Fruit fly (Drosophila melanogaster) whole organism, embryonic: ENCODE data around the gene CG9903.
A peak's percentile ranks its signal among the peaks of the same experiment; 100 is the strongest.

Experiments used
- Bgb ChIP-seq: fragments of 200-800 bp; sonication (Bioruptor generic); IDR thresholded peaks from 2 replicates; pipeline ENCODE4 v1.3.6; 2022; ENCODE audit warnings: missing biosample characterization, missing genetic modification characterization; ENCODE audit not compliant: partially characterized antibody
- Blimp-1 ChIP-seq: fragments of 200-800 bp; sonication (Bioruptor generic); optimal IDR thresholded peaks from 3 replicates; lab custom pipeline; 2018; ENCODE audit warnings: missing biosample characterization, missing genetic modification characterization, mild to moderate bottlenecking, moderate library complexity, missing genetic modification reagents
- CG10147 ChIP-seq: fragments of 200-800 bp; sonication (Bioruptor generic); optimal IDR thresholded peaks from 2 replicates; lab custom pipeline; 2019; ENCODE audit warnings: missing biosample characterization, mild to moderate bottlenecking, missing genetic modification characterization, moderate library complexity
- CG1024 ChIP-seq: fragments of 200-800 bp; sonication (Bioruptor generic); IDR thresholded peaks from 2 replicates; pipeline ENCODE4 v1.3.6; 2022; ENCODE audit warnings: missing biosample characterization, missing genetic modification characterization
- CG10274 ChIP-seq: fragments of 200-800 bp; sonication (Bioruptor generic); optimal IDR thresholded peaks from 3 replicates; lab custom pipeline; 2017; ENCODE audit warnings: missing biosample characterization, mild to moderate bottlenecking, missing genetic modification characterization
- CG11085 ChIP-seq: fragments of 200-800 bp; sonication (Bioruptor generic); IDR thresholded peaks from 2 replicates; pipeline ENCODE4 v1.3.6; 2022; ENCODE audit warnings: missing biosample characterization, missing genetic modification characterization
- CG13287 ChIP-seq: fragments of 200-800 bp; sonication (Bioruptor generic); IDR thresholded peaks from 2 replicates; pipeline ENCODE4 v1.3.6; 2022; ENCODE audit warnings: missing biosample characterization, missing genetic modification characterization; ENCODE audit not compliant: partially characterized antibody
- CG13424 ChIP-seq: fragments of 200-800 bp; sonication (Bioruptor generic); optimal IDR thresholded peaks from 2 replicates; lab custom pipeline; 2019; ENCODE audit warnings: missing biosample characterization, mild to moderate bottlenecking, missing genetic modification characterization, moderate library complexity
- CG1647 ChIP-seq: fragments of 200-800 bp; sonication (Bioruptor generic); optimal IDR thresholded peaks from 3 replicates; lab custom pipeline; 2016; ENCODE audit warnings: missing biosample characterization, missing genetic modification characterization
- CG17385 ChIP-seq: fragments of 200-800 bp; sonication (Bioruptor generic); optimal IDR thresholded peaks from 3 replicates; lab custom pipeline; 2018; ENCODE audit warnings: missing biosample characterization, mild to moderate bottlenecking, missing genetic modification characterization
- CG1832 ChIP-seq: fragments of 200-800 bp; sonication (Bioruptor generic); optimal IDR thresholded peaks from 2 replicates; lab custom pipeline; 2017; ENCODE audit warnings: missing biosample characterization, mild to moderate bottlenecking, missing genetic modification characterization, inconsistent platforms
- CG32772 ChIP-seq: fragments of 200-800 bp; sonication (Bioruptor generic); IDR thresholded peaks from 2 replicates; pipeline ENCODE4 v1.3.6; 2022; ENCODE audit warnings: missing biosample characterization, missing genetic modification characterization
- CG3995 ChIP-seq: fragments of 200-800 bp; sonication (Bioruptor generic); optimal IDR thresholded peaks from 3 replicates; lab custom pipeline; 2016; ENCODE audit warnings: missing biosample characterization, missing genetic modification characterization
- CG42726 ChIP-seq: fragments of 200-800 bp; sonication (Bioruptor generic); IDR thresholded peaks from 2 replicates; pipeline ENCODE4 v1.3.6; 2022; ENCODE audit warnings: missing biosample characterization, missing genetic modification characterization; ENCODE audit not compliant: partially characterized antibody
- CG4617 ChIP-seq: fragments of 200-800 bp; sonication (Bioruptor generic); optimal IDR thresholded peaks from 3 replicates; lab custom pipeline; 2016; ENCODE audit warnings: missing biosample characterization, missing genetic modification characterization, borderline replicate concordance
- CG8478 ChIP-seq: fragments of >200 bp; optimal IDR thresholded peaks from 2 replicates; lab custom pipeline; 2018
- CG9817 ChIP-seq: fragments of 200-800 bp; sonication (Bioruptor generic); optimal IDR thresholded peaks from 2 replicates; lab custom pipeline; 2018; ENCODE audit warnings: missing biosample characterization, mild to moderate bottlenecking, missing genetic modification characterization, moderate library complexity
- Dfd ChIP-seq, 2 experiments: fragments of >200 bp; optimal IDR thresholded peaks; 2 replicates each; lab custom pipeline; 2017; ENCODE audit warnings: missing biosample characterization in 2 of 2, missing genetic modification characterization in 2 of 2
- Dip3 ChIP-seq: fragments of 200-800 bp; sonication (Bioruptor generic); optimal IDR thresholded peaks from 3 replicates; lab custom pipeline; 2016; ENCODE audit warnings: missing biosample characterization, missing genetic modification characterization
- Doc3 ChIP-seq: fragments of 200-800 bp; sonication (Bioruptor generic); IDR thresholded peaks from 3 replicates; pipeline ENCODE4 v1.3.6; 2022; ENCODE audit warnings: missing biosample characterization, missing genetic modification characterization; ENCODE audit not compliant: partially characterized antibody
- E2f1 ChIP-seq: fragments of 200-800 bp; sonication (Bioruptor generic); IDR thresholded peaks from 2 replicates; pipeline ENCODE4 v1.3.6; 2022; ENCODE audit warnings: missing biosample characterization, missing genetic modification characterization
- GATAe ChIP-seq: fragments of 200-800 bp; sonication (Bioruptor generic); conservative IDR thresholded peaks from 2 replicates; pipeline ENCODE4 v1.3.6; 2022; ENCODE audit warnings: missing biosample characterization, missing genetic modification characterization
- HLH54F ChIP-seq: fragments of 200-800 bp; sonication (Bioruptor generic); optimal IDR thresholded peaks from 3 replicates; lab custom pipeline; 2016; ENCODE audit warnings: missing biosample characterization, missing genetic modification characterization
- Hr3 ChIP-seq: fragments of 200-800 bp; sonication (Bioruptor generic); optimal IDR thresholded peaks from 3 replicates; lab custom pipeline; 2016; ENCODE audit warnings: missing biosample characterization, missing genetic modification characterization
- Hr51 ChIP-seq, 2 experiments: fragments of 200-800 bp; sonication (Bioruptor generic); optimal IDR thresholded peaks; 2 replicates in 1 of 2; 3 replicates in 1 of 2; lab custom pipeline; 2016 to 2018; ENCODE audit warnings: missing biosample characterization in 2 of 2, missing genetic modification characterization in 2 of 2, mild to moderate bottlenecking in 1 of 2, moderate library complexity in 1 of 2
- Kr ChIP-seq: fragments of 200-800 bp; sonication (Bioruptor generic); optimal IDR thresholded peaks from 2 replicates; lab custom pipeline; 2017; ENCODE audit warnings: missing biosample characterization, mild to moderate bottlenecking, missing genetic modification characterization
- MTF-1 ChIP-seq: fragments of 200-800 bp; sonication (Bioruptor generic); optimal IDR thresholded peaks from 2 replicates; lab custom pipeline; 2018; ENCODE audit warnings: missing biosample characterization, mild to moderate bottlenecking, missing genetic modification characterization, borderline replicate concordance
- Xrp1 ChIP-seq: fragments of 200-800 bp; sonication (Bioruptor generic); IDR thresholded peaks from 2 replicates; pipeline ENCODE4 v1.3.6; 2022; ENCODE audit warnings: missing biosample characterization, missing genetic modification characterization
- abd-A ChIP-seq: fragments of 200-800 bp; sonication (Bioruptor generic); optimal IDR thresholded peaks from 3 replicates; lab custom pipeline; 2019; ENCODE audit warnings: missing biosample characterization, mild to moderate bottlenecking, missing genetic modification characterization, moderate library complexity
- ase ChIP-seq: fragments of 200-800 bp; sonication (Bioruptor generic); IDR thresholded peaks from 3 replicates; pipeline ENCODE4 v1.3.6; 2022; ENCODE audit warnings: missing biosample characterization, missing genetic modification characterization
- az2 ChIP-seq: fragments of 200-800 bp; sonication (Bioruptor generic); optimal IDR thresholded peaks from 3 replicates; lab custom pipeline; 2016; ENCODE audit warnings: missing biosample characterization, missing genetic modification characterization
- bbx ChIP-seq: fragments of 200-800 bp; sonication (Bioruptor generic); IDR thresholded peaks from 2 replicates; pipeline ENCODE4 v1.3.6; 2022; ENCODE audit warnings: missing biosample characterization, missing genetic modification characterization; ENCODE audit not compliant: partially characterized antibody
- bsh ChIP-seq, 2 experiments: fragments of 200-800 bp; sonication (Bioruptor generic); optimal IDR thresholded peaks; 2 replicates each; lab custom pipeline; 2017 to 2018; ENCODE audit warnings: mild to moderate bottlenecking in 2 of 2, missing biosample characterization in 2 of 2, missing genetic modification characterization in 2 of 2, moderate library complexity in 1 of 2
- cas ChIP-seq: fragments of 200-800 bp; sonication (Bioruptor generic); IDR thresholded peaks from 2 replicates; pipeline ENCODE4 v1.3.6; 2022; ENCODE audit warnings: missing biosample characterization, missing genetic modification characterization
- chif ChIP-seq, 2 experiments: fragments of 200-800 bp; sonication (Bioruptor generic); optimal IDR thresholded peaks; 3 replicates each; lab custom pipeline; 2016; ENCODE audit warnings: missing biosample characterization in 2 of 2, missing genetic modification characterization in 2 of 2
- corto ChIP-seq: fragments of 200-800 bp; sonication (Bioruptor generic); optimal IDR thresholded peaks from 2 replicates; lab custom pipeline; 2016; ENCODE audit warnings: missing biosample characterization, mild to moderate bottlenecking, missing genetic modification characterization, moderate library complexity
- emc ChIP-seq: fragments of 200-800 bp; sonication (Bioruptor generic); optimal IDR thresholded peaks from 2 replicates; lab custom pipeline; 2016; ENCODE audit warnings: missing biosample characterization, missing genetic modification characterization
- fd102C ChIP-seq: fragments of 200-800 bp; sonication (Bioruptor generic); optimal IDR thresholded peaks from 2 replicates; lab custom pipeline; 2018; ENCODE audit warnings: missing biosample characterization, mild to moderate bottlenecking, missing genetic modification characterization, moderate library complexity
- fu2 ChIP-seq: fragments of 200-800 bp; sonication (Bioruptor generic); optimal IDR thresholded peaks from 2 replicates; lab custom pipeline; 2016; ENCODE audit warnings: missing biosample characterization, missing genetic modification characterization
- gfzf ChIP-seq: fragments of 200-800 bp; sonication (Bioruptor generic); optimal IDR thresholded peaks from 2 replicates; lab custom pipeline; 2016; ENCODE audit warnings: missing biosample characterization, mild to moderate bottlenecking, missing genetic modification characterization, moderate library complexity
- jing ChIP-seq: fragments of 200-800 bp; sonication (Bioruptor generic); optimal IDR thresholded peaks from 2 replicates; lab custom pipeline; 2018; ENCODE audit warnings: missing biosample characterization, mild to moderate bottlenecking, missing genetic modification characterization
- kay ChIP-seq: fragments of 200-800 bp; sonication (Bioruptor generic); optimal IDR thresholded peaks from 2 replicates; lab custom pipeline; 2016; ENCODE audit warnings: missing biosample characterization, missing genetic modification characterization
- nerfin-1 ChIP-seq: fragments of 200-800 bp; sonication (Bioruptor generic); optimal IDR thresholded peaks from 3 replicates; lab custom pipeline; 2019; ENCODE audit warnings: missing biosample characterization, mild to moderate bottlenecking, missing genetic modification characterization, moderate library complexity
- oc ChIP-seq: fragments of 200-800 bp; sonication (Bioruptor generic); optimal IDR thresholded peaks from 2 replicates; lab custom pipeline; 2018; ENCODE audit warnings: missing biosample characterization, mild to moderate bottlenecking, missing genetic modification characterization, moderate library complexity
- odd ChIP-seq: fragments of 200-800 bp; sonication (Bioruptor generic); optimal IDR thresholded peaks from 2 replicates; lab custom pipeline; 2017; ENCODE audit warnings: missing biosample characterization, mild to moderate bottlenecking, missing genetic modification characterization
- pfk ChIP-seq: fragments of 200-800 bp; sonication (Bioruptor generic); optimal IDR thresholded peaks from 2 replicates; lab custom pipeline; 2018; ENCODE audit warnings: missing biosample characterization, mild to moderate bottlenecking, missing genetic modification characterization, moderate library complexity
- seq ChIP-seq: fragments of 200-800 bp; sonication (Bioruptor generic); IDR thresholded peaks from 2 replicates; pipeline ENCODE4 v1.3.6; 2022; ENCODE audit warnings: missing biosample characterization, missing genetic modification characterization
- unpg ChIP-seq: fragments of 200-800 bp; sonication (Bioruptor generic); optimal IDR thresholded peaks from 3 replicates; lab custom pipeline; 2018; ENCODE audit warnings: missing biosample characterization, mild to moderate bottlenecking, missing genetic modification characterization, moderate library complexity
- yki ChIP-seq: fragments of >200 bp; optimal IDR thresholded peaks from 3 replicates; lab custom pipeline; 2018
- zen2 ChIP-seq: fragments of 200-800 bp; sonication (Bioruptor generic); IDR thresholded peaks from 3 replicates; pipeline ENCODE4 v1.3.6; 2022; ENCODE audit warnings: missing biosample characterization, missing genetic modification characterization; ENCODE audit not compliant: partially characterized antibody

The CG9903 gene

DNA sequence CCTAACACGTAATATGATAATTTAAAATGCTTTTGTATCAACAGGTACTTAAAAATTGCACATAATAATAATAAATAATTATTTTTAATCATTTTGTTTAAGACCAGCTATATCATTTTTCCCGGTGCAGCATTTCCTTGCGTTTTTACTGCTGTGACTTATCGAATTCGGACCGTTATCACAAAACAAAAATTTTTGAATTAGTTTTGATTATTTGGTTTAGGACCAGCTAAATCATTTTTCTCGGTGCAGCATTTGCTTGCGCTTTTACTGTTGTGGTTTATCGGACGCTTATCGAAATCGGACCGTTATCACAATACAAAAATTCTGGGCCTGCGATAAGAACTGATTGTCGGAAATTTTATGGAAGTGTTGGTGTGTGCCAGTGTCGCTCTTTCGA lies 11.9 kb upstream of the CG9903 start (continued):
- peak; percentile 87 for TF ChIP-seq Xrp1 (GFP tag; lab: Robert Waterston, UW)
- no peak for TF ChIP-seq Doc3 (GFP tag; lab: Robert Waterston, UW)
- peak; percentile 81 for TF ChIP-seq Blimp-1
- peak; percentile 56; the same call in 1 of the 2 replicates for TF ChIP-seq CG11085 (GFP tag; lab: Robert Waterston, UW)
- TF ChIP-seq nerfin-1 (tag; lab: Kevin White, UChicago): peak; percentile 32
- TF ChIP-seq CG42726: no peak
- TF ChIP-seq CG10274 (GFP tag; lab: Kevin White, UChicago): peak; percentile 42
- TF ChIP-seq CG17385 (GFP tag; lab: Kevin White, UChicago): no peak
- peak; percentile 81 for TF ChIP-seq E2f1
- no peak for TF ChIP-seq pfk (GFP tag; lab: Kevin White, UChicago)
- TF ChIP-seq CG1024 (GFP tag; lab: Robert Waterston, UW): peak; percentile 50; the same call in 1 of the 2 replicates
- no peak for TF ChIP-seq corto
- peak; percentile 90 for TF ChIP-seq unpg (GFP tag; lab: Kevin White, UChicago)
- no peak for TF ChIP-seq emc
- peak; percentile 25 for TF ChIP-seq CG1647 (GFP tag; lab: Kevin White, UChicago)
- TF ChIP-seq yki (lab: Kevin White, UChicago): no peak
- TF ChIP-seq CG9817: peak; percentile 53
- peak; percentile 36 for TF ChIP-seq CG13287 (GFP tag; lab: Robert Waterston, UW)
- peak; percentile 60 for TF ChIP-seq jing (GFP tag; lab: Kevin White, UChicago)
- TF ChIP-seq CG32772 (GFP tag; lab: Robert Waterston, UW): peak; percentile 67; the same call in 1 of the 2 replicates
- no peak for TF ChIP-seq CG4617 (GFP tag; lab: Kevin White, UChicago)
- TF ChIP-seq CG8478 (lab: Kevin White, UChicago): no peak
- 0 out of 2 replicates have a peak, but pooled peaks have one; percentile 39 for TF ChIP-seq cas
- TF ChIP-seq gfzf (GFP tag; lab: Kevin White, UChicago): no peak
- TF ChIP-seq ase (GFP tag; lab: Robert Waterston, UW): peak; percentile 67
- peak; percentile 28 to 89 for TF ChIP-seq Hr51 (GFP tag; optimal IDR thresholded peaks at IDR 0.05; lab: Kevin White, UChicago)
- TF ChIP-seq CG13424 (tag; lab: Kevin White, UChicago): peak; percentile 83
- peak; percentile 75 for TF ChIP-seq seq (GFP tag; lab: Robert Waterston, UW)
- TF ChIP-seq bbx (GFP tag; lab: Robert Waterston, UW): no peak
- TF ChIP-seq fd102C (GFP tag; lab: Kevin White, UChicago): no peak
- peak; percentile 37 for TF ChIP-seq oc (tag; lab: Kevin White, UChicago)
- TF ChIP-seq fu2 (GFP tag; lab: Kevin White, UChicago): peak; percentile 40
- no peak for TF ChIP-seq Kr (GFP tag; lab: Kevin White, UChicago)
- TF ChIP-seq abd-A: no peak
- no peak for TF ChIP-seq CG1832 (GFP tag; lab: Kevin White, UChicago)
- peak; percentile 32 to 36 for TF ChIP-seq chif (GFP tag; optimal IDR thresholded peaks at IDR 0.05; lab: Kevin White, UChicago)
- TF ChIP-seq HLH54F (GFP tag; lab: Kevin White, UChicago): peak; percentile 40
- no peak for TF ChIP-seq Bgb (GFP tag; lab: Robert Waterston, UW)
- no peak for TF ChIP-seq zen2 (GFP tag; lab: Robert Waterston, UW)
- TF ChIP-seq CG3995: no peak
- peak; percentile 73; the same call in 1 of the 2 replicates for TF ChIP-seq GATAe (GFP tag; lab: Robert Waterston, UW)
- TF ChIP-seq Hr3 (GFP tag; lab: Kevin White, UChicago): peak; percentile 31
- TF ChIP-seq CG10147 (GFP tag; lab: Kevin White, UChicago): peak; percentile 71
- TF ChIP-seq Dfd (GFP tag; optimal IDR thresholded peaks at IDR 0.05; lab: Kevin White, UChicago): no peak
- TF ChIP-seq odd (GFP tag; lab: Kevin White, UChicago): peak; percentile 76
- peak; percentile 71 to 89 for TF ChIP-seq bsh (GFP tag; optimal IDR thresholded peaks at IDR 0.05; lab: Kevin White, UChicago)
- TF ChIP-seq kay (GFP tag; lab: Kevin White, UChicago): no peak
- TF ChIP-seq Dip3 (GFP tag; lab: Kevin White, UChicago): peak; percentile 39
- peak; percentile 83 for TF ChIP-seq az2
- peak; percentile 60 for TF ChIP-seq MTF-1 (GFP tag; lab: Kevin White, UChicago)
